Fruit fly (Drosophila melanogaster) S2 (cell line): Measurements from ENCODE around the gene CG34461.
A peak's percentile ranks its signal among the peaks of the same experiment; 100 is the strongest.

ENCODE experiments used
- CG8478 ChIP-seq: fragments of >200 bp; optimal IDR thresholded peaks from 2 replicates; lab custom pipeline; 2018
- CTCF ChIP-seq, 2 experiments: fragments of >200 bp; optimal IDR thresholded peaks; 2 replicates each; lab custom pipeline; 2018

CG34461 gene

dm6 chr3L:8312290-8312689 lies 13.4 kb upstream of the CG34461 start:
- no peak for TF ChIP-seq CTCF (optimal IDR thresholded peaks at IDR 0.05; lab: Kevin White, UChicago)
- TF ChIP-seq CG8478 (lab: Kevin White, UChicago): no peak

- no peak for TF ChIP-seq CTCF (optimal IDR thresholded peaks at IDR 0.05; lab: Kevin White, UChicago)
- TF ChIP-seq CG8478 (lab: Kevin White, UChicago): no peak
Measured at dm6 chr3L:8314788-8315140, 10.9 kb upstream of the CG34461 start.

- TF ChIP-seq CG8478 (lab: Kevin White, UChicago): no peak
- TF ChIP-seq CTCF (optimal IDR thresholded peaks at IDR 0.05; lab: Kevin White, UChicago): no peak
Measured at dm6 chr3L:8315141-8315816, 10.4 kb upstream of the CG34461 start, which contains the start of gene Cpsf6. Gene Cpsf6 (minus strand): TSS chr3L:8315502.

DNA sequence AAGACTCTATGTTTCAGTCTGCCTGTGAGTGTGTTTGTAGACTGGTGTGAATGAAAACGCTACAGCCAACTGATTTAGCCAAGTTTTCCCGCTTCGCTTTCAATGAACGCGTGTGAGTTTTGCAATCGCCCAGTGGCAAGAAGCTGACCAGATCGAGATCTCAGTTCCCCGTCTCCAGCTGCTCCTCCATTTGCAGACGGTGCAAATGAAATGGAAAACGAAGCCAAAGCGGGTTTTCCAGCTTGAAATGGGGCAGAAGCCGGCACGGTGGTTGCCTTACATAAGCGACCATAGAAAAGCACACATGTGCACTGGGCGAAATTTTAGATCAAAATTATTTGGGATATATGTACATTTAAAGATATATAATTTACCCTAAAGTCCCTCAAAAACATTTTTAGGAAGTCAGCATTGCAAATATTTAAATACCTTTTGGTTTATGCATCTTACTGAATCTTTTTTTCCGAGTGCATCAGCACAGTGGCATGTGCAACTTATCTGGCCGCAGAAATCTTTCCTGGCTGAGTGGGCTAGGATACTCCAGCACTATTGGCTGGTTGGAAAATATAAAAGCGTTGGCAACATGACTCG lies 6.6 kb upstream of the CG34461 start, which contains the start of gene CG43059:
Gene CG43059, minus strand, starts transcription at position 51 of the 591 bp plus-strand sequence.
- TF ChIP-seq CG8478 (lab: Kevin White, UChicago): no peak
- TF ChIP-seq CTCF (optimal IDR thresholded peaks at IDR 0.05; lab: Kevin White, UChicago): no peak

DNA sequence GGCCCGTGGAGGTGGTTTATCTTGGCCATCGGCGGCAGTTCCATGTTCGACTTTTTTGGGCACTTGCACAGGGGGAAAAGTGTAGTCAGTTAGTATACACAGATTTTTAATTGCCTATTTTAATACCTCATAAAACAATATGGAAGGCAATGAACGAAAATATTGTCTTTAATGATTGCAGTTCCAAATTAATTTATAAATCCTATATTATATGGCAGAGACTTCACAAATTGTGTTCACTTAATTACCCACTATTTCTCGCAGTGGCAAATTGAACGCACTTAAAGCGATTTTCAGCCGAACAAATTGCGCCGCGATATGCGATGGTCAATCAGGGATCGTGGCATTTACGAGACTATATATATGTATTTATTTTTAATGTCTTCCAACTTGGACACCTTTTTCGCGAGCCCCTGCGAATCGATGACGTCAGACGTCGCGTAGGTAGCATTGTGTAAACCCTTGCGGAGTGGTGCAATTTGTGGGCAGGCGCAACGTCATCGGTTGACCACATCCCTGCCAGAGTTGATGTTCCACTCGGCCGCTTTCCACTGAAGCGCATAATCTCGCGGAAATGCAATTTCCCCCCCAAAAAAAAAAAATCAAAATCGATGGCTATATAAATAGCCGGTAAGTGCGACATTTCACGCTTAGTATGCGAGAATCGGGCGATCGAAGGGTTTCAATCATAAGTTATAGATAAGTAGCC lies 5.4 kb upstream of the CG34461 start, which contains the start of gene CG13670:
Gene CG13670, plus strand, starts transcription at position 659 of the 709 bp plus-strand sequence.
- no peak for TF ChIP-seq CTCF (optimal IDR thresholded peaks at IDR 0.05; lab: Kevin White, UChicago)
- TF ChIP-seq CG8478 (lab: Kevin White, UChicago): no peak

dm6 chr3L:8323817-8324216 lies 1.8 kb upstream of the CG34461 start:
- no peak for TF ChIP-seq CG8478 (lab: Kevin White, UChicago)
- peak; percentile 69 to 78 for TF ChIP-seq CTCF (optimal IDR thresholded peaks at IDR 0.05; lab: Kevin White, UChicago)

DNA sequence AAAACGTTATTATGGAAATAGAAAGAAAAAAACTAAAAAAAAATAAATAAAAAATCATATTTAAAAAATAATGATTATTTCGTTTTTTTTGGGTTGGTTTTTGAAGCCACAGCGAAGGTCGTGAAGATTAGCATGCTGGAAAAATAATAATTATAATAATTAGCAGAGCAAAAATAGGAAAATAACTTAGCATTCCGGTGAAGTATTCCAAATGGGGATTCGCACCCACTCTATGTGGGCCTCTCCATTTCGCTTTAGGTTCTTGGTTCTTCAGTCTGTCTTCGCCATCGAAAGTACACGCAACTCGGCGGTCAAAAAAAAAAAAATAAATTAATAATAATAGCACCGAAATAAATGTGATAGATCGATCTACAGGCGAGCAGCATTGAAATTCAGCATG lies 2.6 kb downstream of the CG34461 start, which contains the start of gene CG34462:
Gene CG34462, plus strand, starts transcription at position 301 of the 400 bp plus-strand sequence.
- TF ChIP-seq CG8478 (lab: Kevin White, UChicago) (no peak), CTCF (optimal IDR thresholded peaks at IDR 0.05; lab: Kevin White, UChicago) (no peak)

dm6 chr3L:8329005-8329404 lies 3.3 kb downstream of the CG34461 start:
- TF ChIP-seq CTCF (optimal IDR thresholded peaks at IDR 0.05; lab: Kevin White, UChicago) (no peak), CG8478 (lab: Kevin White, UChicago) (no peak)

dm6 chr3L:8331414-8331813 lies 5.8 kb downstream of the CG34461 start:
- TF ChIP-seq CG8478 (lab: Kevin White, UChicago) (no peak), CTCF (optimal IDR thresholded peaks at IDR 0.05; lab: Kevin White, UChicago) (no peak)

- no peak for TF ChIP-seq CTCF (optimal IDR thresholded peaks at IDR 0.05; lab: Kevin White, UChicago)
- TF ChIP-seq CG8478 (lab: Kevin White, UChicago): no peak
Measured at dm6 chr3L:8333574-8333973, 7.9 kb downstream of the CG34461 start.

DNA sequence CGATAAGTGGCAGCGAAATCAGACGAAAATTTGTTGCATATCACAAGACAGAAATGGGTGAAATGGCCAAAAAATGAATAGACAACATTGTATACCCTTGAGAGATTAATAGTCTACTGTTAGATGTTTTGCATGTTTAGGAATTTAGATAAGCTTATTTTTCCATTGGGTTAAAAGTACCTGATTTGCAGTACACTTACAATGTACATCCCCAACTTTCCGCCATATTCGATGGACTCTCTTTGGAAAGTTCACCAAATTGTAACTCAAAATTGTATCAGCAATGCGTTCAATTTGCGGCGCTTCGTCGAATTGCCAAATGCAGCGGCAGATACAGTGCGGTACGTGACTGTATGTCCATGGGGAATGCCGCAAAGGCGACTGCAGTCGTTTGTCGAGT lies 8.7 kb downstream of the CG34461 start:
- TF ChIP-seq CG8478 (lab: Kevin White, UChicago): no peak
- TF ChIP-seq CTCF (optimal IDR thresholded peaks at IDR 0.05; lab: Kevin White, UChicago): no peak

- TF ChIP-seq CTCF (optimal IDR thresholded peaks at IDR 0.05; lab: Kevin White, UChicago) (no peak), CG8478 (lab: Kevin White, UChicago) (no peak)
Measured at dm6 chr3L:8336372-8336771, 10.7 kb downstream of the CG34461 start, which contains the start of gene Cpr66Cb. Gene Cpr66Cb (plus strand): TSS chr3L:8336672.

DNA sequence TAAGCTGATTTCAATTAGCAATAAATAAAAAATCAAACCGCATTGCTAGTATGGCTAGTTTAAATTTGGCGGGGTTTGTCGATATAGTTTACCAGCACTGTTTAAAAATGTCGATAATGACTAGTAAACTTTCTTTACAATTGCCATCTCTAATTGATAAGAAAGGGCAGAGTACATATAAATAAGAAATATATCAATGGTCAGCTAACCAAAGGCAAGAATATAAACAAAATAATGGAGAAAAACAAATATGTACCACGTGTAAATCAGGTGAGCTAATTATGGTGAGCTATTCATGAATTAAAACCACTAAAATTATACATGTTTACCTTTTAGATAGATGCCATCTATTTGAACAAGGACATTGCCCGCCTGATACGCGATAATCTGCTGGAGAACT lies 13.3 kb downstream of the CG34461 start, which contains the start of gene Pex2:
Gene Pex2, plus strand, starts transcription at position 131 of the 400 bp plus-strand sequence.
- TF ChIP-seq CTCF (optimal IDR thresholded peaks at IDR 0.05; lab: Kevin White, UChicago) (no peak), CG8478 (lab: Kevin White, UChicago) (no peak)

- TF ChIP-seq CG8478 (lab: Kevin White, UChicago) (no peak), CTCF (optimal IDR thresholded peaks at IDR 0.05; lab: Kevin White, UChicago) (no peak)
Measured at dm6 chr3L:8340264-8341095, 14.8 kb downstream of the CG34461 start, which contains the start of the genes Prim1 and CG7083. Gene Prim1 (plus strand): TSS chr3L:8340314. Gene CG7083 (plus strand): TSS chr3L:8340785.
